Fruit fly (Drosophila melanogaster) whole organism, embryonic: Measurements from ENCODE around the gene CG3902.

Experiments
- Aef1 ChIP-seq: fragments of 200-800 bp; sonication (Bioruptor generic); IDR thresholded peaks from 3 replicates; pipeline ENCODE4 v1.3.6; 2022; ENCODE audit warnings: missing biosample characterization, missing genetic modification characterization
- Awh ChIP-seq: fragments of 200-800 bp; sonication (Bioruptor generic); IDR thresholded peaks from 2 replicates; pipeline ENCODE4, ENCODE4 v1.3.6; 2022; ENCODE audit warnings: missing biosample characterization, missing genetic modification characterization
- CG10959 ChIP-seq: fragments of 200-800 bp; sonication (Bioruptor generic); IDR thresholded peaks from 2 replicates; pipeline ENCODE4 v1.3.6; 2022; ENCODE audit warnings: missing biosample characterization, missing genetic modification characterization
- CG12236 ChIP-seq: fragments of 200-800 bp; sonication (Bioruptor generic); optimal IDR thresholded peaks from 2 replicates; lab custom pipeline; 2016; ENCODE audit warnings: missing biosample characterization, missing genetic modification characterization
- CG12391 ChIP-seq: fragments of 200-800 bp; sonication (Bioruptor generic); optimal IDR thresholded peaks from 3 replicates; lab custom pipeline; 2018; ENCODE audit warnings: missing biosample characterization, mild to moderate bottlenecking, missing genetic modification characterization, moderate library complexity
- CG12659 ChIP-seq: fragments of 200-800 bp; sonication (Bioruptor generic); optimal IDR thresholded peaks from 3 replicates; lab custom pipeline; 2017; ENCODE audit warnings: mild to moderate bottlenecking, missing biosample characterization, missing genetic modification reagents, missing genetic modification characterization
- CG13424 ChIP-seq: fragments of 200-800 bp; sonication (Bioruptor generic); optimal IDR thresholded peaks from 2 replicates; lab custom pipeline; 2019; ENCODE audit warnings: missing biosample characterization, mild to moderate bottlenecking, missing genetic modification characterization, moderate library complexity
- CG15011 ChIP-seq: fragments of 200-800 bp; sonication (Bioruptor generic); optimal IDR thresholded peaks from 3 replicates; lab custom pipeline; 2018; ENCODE audit warnings: missing biosample characterization, mild to moderate bottlenecking, missing genetic modification characterization
- CG15073 ChIP-seq: fragments of 200-800 bp; sonication (Bioruptor generic); optimal IDR thresholded peaks from 2 replicates; lab custom pipeline; 2016; ENCODE audit warnings: missing biosample characterization, missing genetic modification characterization
- CG17359 ChIP-seq: fragments of 200-800 bp; sonication (Bioruptor generic); optimal IDR thresholded peaks from 3 replicates; lab custom pipeline; 2018; ENCODE audit warnings: missing biosample characterization, mild to moderate bottlenecking, missing genetic modification characterization, moderate library complexity
- CG17361 ChIP-seq: fragments of 200-800 bp; sonication (Bioruptor generic); IDR thresholded peaks from 3 replicates; pipeline ENCODE4 v1.3.6; 2022; ENCODE audit warnings: missing biosample characterization, missing genetic modification characterization
- CG17912 ChIP-seq: fragments of 200-800 bp; sonication (Bioruptor generic); optimal IDR thresholded peaks from 2 replicates; lab custom pipeline; 2018; ENCODE audit warnings: missing biosample characterization, mild to moderate bottlenecking, missing genetic modification characterization
- CG18764 ChIP-seq: fragments of 200-800 bp; sonication (Bioruptor generic); optimal IDR thresholded peaks from 3 replicates; lab custom pipeline; 2016; ENCODE audit warnings: missing biosample characterization, missing genetic modification characterization
- CG2875 ChIP-seq: fragments of 200-800 bp; sonication (Bioruptor generic); optimal IDR thresholded peaks from 2 replicates; lab custom pipeline; 2017; ENCODE audit warnings: missing biosample characterization, mild to moderate bottlenecking, missing genetic modification characterization, missing genetic modification reagents
- CG30020 ChIP-seq: fragments of 200-800 bp; optimal IDR thresholded peaks from 2 replicates; lab custom pipeline; 2019; ENCODE audit warnings: missing biosample characterization, mild to moderate bottlenecking, missing genetic modification characterization, moderate library complexity
- CG4820 ChIP-seq: fragments of 200-800 bp; sonication (Bioruptor generic); optimal IDR thresholded peaks from 3 replicates; lab custom pipeline; 2016; ENCODE audit warnings: missing biosample characterization, missing genetic modification characterization
- CG7372 ChIP-seq: fragments of 200-800 bp; sonication (Bioruptor generic); IDR thresholded peaks from 2 replicates; pipeline ENCODE4 v1.3.6; 2022; ENCODE audit warnings: missing biosample characterization, missing genetic modification characterization
- CG7556 ChIP-seq: fragments of 200-800 bp; sonication (Bioruptor generic); optimal IDR thresholded peaks from 2 replicates; lab custom pipeline; 2017; ENCODE audit warnings: missing biosample characterization, mild to moderate bottlenecking, missing genetic modification characterization
- CG8089 ChIP-seq: fragments of 200-800 bp; sonication (Bioruptor generic); optimal IDR thresholded peaks from 3 replicates; lab custom pipeline; 2016; ENCODE audit warnings: missing biosample characterization, missing genetic modification characterization
- CTCF ChIP-seq: fragments of 200-800 bp; sonication (Bioruptor generic); optimal IDR thresholded peaks from 2 replicates; lab custom pipeline; 2017; ENCODE audit warnings: missing biosample characterization, mild to moderate bottlenecking, missing genetic modification characterization, moderate library complexity
- D19A ChIP-seq: fragments of 200-800 bp; optimal IDR thresholded peaks from 3 replicates; lab custom pipeline; 2019; ENCODE audit warnings: missing biosample characterization, mild to moderate bottlenecking, missing genetic modification characterization, moderate library complexity
- D19B ChIP-seq: fragments of 200-800 bp; sonication (Bioruptor generic); optimal IDR thresholded peaks from 2 replicates; lab custom pipeline; 2017; ENCODE audit warnings: missing biosample characterization, mild to moderate bottlenecking, missing genetic modification characterization
- E2f2 ChIP-seq: fragments of 200-800 bp; sonication (Bioruptor generic); IDR thresholded peaks from 2 replicates; pipeline ENCODE4 v1.3.6; 2022; ENCODE audit warnings: missing biosample characterization, missing genetic modification characterization
- Fer1 ChIP-seq: fragments of 200-800 bp; sonication (Bioruptor generic); optimal IDR thresholded peaks from 2 replicates; lab custom pipeline; 2017; ENCODE audit warnings: missing biosample characterization, mild to moderate bottlenecking, missing genetic modification characterization
- GATAe ChIP-seq: fragments of 200-800 bp; sonication (Bioruptor generic); conservative IDR thresholded peaks from 2 replicates; pipeline ENCODE4 v1.3.6; 2022; ENCODE audit warnings: missing biosample characterization, missing genetic modification characterization
- HLH54F ChIP-seq: fragments of 200-800 bp; sonication (Bioruptor generic); optimal IDR thresholded peaks from 3 replicates; lab custom pipeline; 2016; ENCODE audit warnings: missing biosample characterization, missing genetic modification characterization
- Lhr ChIP-seq: fragments of 200-800 bp; sonication (Bioruptor generic); optimal IDR thresholded peaks from 3 replicates; lab custom pipeline; 2017; ENCODE audit warnings: mild to moderate bottlenecking, missing biosample characterization, missing genetic modification reagents, missing genetic modification characterization
- MESR4 ChIP-seq: fragments of 200-800 bp; sonication (Bioruptor generic); optimal IDR thresholded peaks from 2 replicates; lab custom pipeline; 2018; ENCODE audit warnings: missing biosample characterization, mild to moderate bottlenecking, missing genetic modification characterization, moderate library complexity
- Med ChIP-seq: fragments of 200-800 bp; sonication (Bioruptor generic); peaks from one replicate; lab custom pipeline; 2016; ENCODE audit warnings: missing biosample characterization, missing genetic modification characterization, mild to moderate bottlenecking, inconsistent platforms, moderate library complexity
- NC2α ChIP-seq: fragments of 200-800 bp; sonication (Bioruptor generic); optimal IDR thresholded peaks from 2 replicates; lab custom pipeline; 2016; ENCODE audit warnings: missing biosample characterization, missing genetic modification characterization
- Nf-YB ChIP-seq: fragments of 200-800 bp; sonication (Bioruptor generic); optimal IDR thresholded peaks from 3 replicates; lab custom pipeline; 2019; ENCODE audit warnings: missing biosample characterization, mild to moderate bottlenecking, missing genetic modification characterization, moderate library complexity
- Nf-YC ChIP-seq: fragments of 200-800 bp; optimal IDR thresholded peaks from 3 replicates; lab custom pipeline; 2019; ENCODE audit warnings: missing biosample characterization, mild to moderate bottlenecking, missing genetic modification characterization, moderate library complexity
- Opbp ChIP-seq: fragments of 200-800 bp; sonication (Bioruptor generic); IDR thresholded peaks from 3 replicates; pipeline ENCODE4 v1.3.6; 2022; ENCODE audit warnings: missing biosample characterization, missing genetic modification characterization; ENCODE audit not compliant: partially characterized antibody
- Ssrp ChIP-seq: fragments of 200-800 bp; sonication (Bioruptor generic); optimal IDR thresholded peaks from 2 replicates; lab custom pipeline; 2018; ENCODE audit warnings: missing biosample characterization, mild to moderate bottlenecking, missing genetic modification characterization, moderate library complexity
- az2 ChIP-seq: fragments of 200-800 bp; sonication (Bioruptor generic); optimal IDR thresholded peaks from 3 replicates; lab custom pipeline; 2016; ENCODE audit warnings: missing biosample characterization, missing genetic modification characterization
- bab2 ChIP-seq: fragments of 200-800 bp; sonication (Bioruptor generic); optimal IDR thresholded peaks from 2 replicates; lab custom pipeline; 2016; ENCODE audit warnings: missing biosample characterization, missing genetic modification characterization
- chinmo ChIP-seq: fragments of 200-800 bp; sonication (Bioruptor generic); IDR thresholded peaks from 4 replicates; pipeline ENCODE4 v1.3.6; 2022; ENCODE audit warnings: missing biosample characterization, missing genetic modification characterization; ENCODE audit not compliant: partially characterized antibody
- grau ChIP-seq: fragments of 200-800 bp; optimal IDR thresholded peaks from 3 replicates; lab custom pipeline; 2019; ENCODE audit warnings: missing biosample characterization, mild to moderate bottlenecking, missing genetic modification characterization, moderate library complexity
- mam ChIP-seq: fragments of 200-800 bp; sonication (Bioruptor generic); optimal IDR thresholded peaks from 3 replicates; lab custom pipeline; 2016; ENCODE audit warnings: missing biosample characterization, missing genetic modification characterization
- nerfin-1 ChIP-seq: fragments of 200-800 bp; sonication (Bioruptor generic); optimal IDR thresholded peaks from 3 replicates; lab custom pipeline; 2019; ENCODE audit warnings: missing biosample characterization, mild to moderate bottlenecking, missing genetic modification characterization, moderate library complexity
- nom ChIP-seq: fragments of 200-800 bp; sonication (Bioruptor generic); optimal IDR thresholded peaks from 2 replicates; lab custom pipeline; 2017; ENCODE audit warnings: missing biosample characterization, missing genetic modification characterization, mild to moderate bottlenecking, moderate library complexity, missing genetic modification reagents
- pan ChIP-seq, 4 experiments: fragments of >200 bp in 3 of 4; fragments of 200-800 bp in 1 of 4; sonication (Bioruptor generic) in 1 of 4; optimal IDR thresholded peaks in 3 of 4; IDR thresholded peaks in 1 of 4; 2 replicates each; pipeline versions ENCODE4 v1.3.6 to Lab custom; 2017 to 2022; ENCODE audit warnings: missing biosample characterization in 2 of 4, missing genetic modification characterization in 2 of 4, mixed read lengths in 1 of 4
- pfk ChIP-seq: fragments of 200-800 bp; sonication (Bioruptor generic); optimal IDR thresholded peaks from 2 replicates; lab custom pipeline; 2018; ENCODE audit warnings: missing biosample characterization, mild to moderate bottlenecking, missing genetic modification characterization, moderate library complexity
- ranshi ChIP-seq: fragments of 200-800 bp; sonication (Bioruptor generic); IDR thresholded peaks from 2 replicates; pipeline ENCODE4 v1.3.6; 2022; ENCODE audit warnings: missing biosample characterization, missing genetic modification characterization
- row ChIP-seq: fragments of 200-800 bp; sonication (Bioruptor generic); IDR thresholded peaks from 3 replicates; pipeline ENCODE4 v1.3.6; 2022; ENCODE audit warnings: missing biosample characterization, missing genetic modification characterization
- schlank ChIP-seq: fragments of 200-800 bp; sonication (Bioruptor generic); optimal IDR thresholded peaks from 2 replicates; lab custom pipeline; 2018; ENCODE audit warnings: missing biosample characterization, mild to moderate bottlenecking, missing genetic modification characterization
- sd ChIP-seq: fragments of 200-800 bp; sonication (Bioruptor generic); optimal IDR thresholded peaks from 3 replicates; lab custom pipeline; 2018; ENCODE audit warnings: missing biosample characterization, mild to moderate bottlenecking, missing genetic modification characterization, moderate library complexity
- tio ChIP-seq: fragments of 200-800 bp; sonication (Bioruptor generic); optimal IDR thresholded peaks from 2 replicates; lab custom pipeline; 2017; ENCODE audit warnings: missing biosample characterization, missing genetic modification characterization, inconsistent platforms
- tna ChIP-seq: fragments of 200-800 bp; sonication (Bioruptor generic); IDR thresholded peaks from 2 replicates; pipeline ENCODE4 v1.3.6; 2022; ENCODE audit warnings: missing biosample characterization, missing genetic modification characterization; ENCODE audit not compliant: partially characterized antibody
- toy ChIP-seq: fragments of 200-800 bp; sonication (Bioruptor generic); IDR thresholded peaks from 2 replicates; pipeline ENCODE4 v1.3.6; 2022; ENCODE audit warnings: missing biosample characterization, missing genetic modification characterization
- zf30C ChIP-seq: fragments of 200-800 bp; sonication (Bioruptor generic); optimal IDR thresholded peaks from 3 replicates; lab custom pipeline; 2018; ENCODE audit warnings: missing biosample characterization, mild to moderate bottlenecking, missing genetic modification characterization

The CG3902 gene

DNA sequence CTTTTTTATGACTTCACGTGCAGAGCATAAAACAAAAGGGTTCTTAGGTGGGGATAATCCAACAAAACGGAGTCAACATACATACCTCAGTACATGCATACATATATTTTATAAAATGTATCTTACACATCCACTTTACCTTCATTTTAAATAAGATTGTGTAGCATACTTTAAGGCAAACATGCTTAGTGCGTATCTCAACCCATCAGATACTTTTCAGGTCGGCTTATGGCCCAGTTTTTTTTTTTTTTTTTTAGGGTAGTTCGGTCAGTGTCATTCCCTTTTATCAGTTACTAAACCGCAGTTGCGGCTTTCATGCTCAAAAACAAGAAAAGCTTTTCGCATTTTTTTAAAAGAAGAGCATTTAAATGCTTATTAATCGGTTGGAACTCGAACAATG lies 6.1 kb downstream of the CG3902 start, which contains the start of gene NijB:
Gene NijB (plus strand): TSS at position 398 of the 400 bp plus-strand sequence.
- TF ChIP-seq CG30020 (tag; lab: Kevin White, UChicago): no peak
- no peak for TF ChIP-seq Ssrp
- no peak for TF ChIP-seq ranshi (GFP tag; lab: Robert Waterston, UW)
- no peak for TF ChIP-seq CG15073
- no peak for TF ChIP-seq CG18764 (GFP tag; lab: Kevin White, UChicago)
- no peak for TF ChIP-seq toy (GFP tag; lab: Robert Waterston, UW)
- peak; percentile 11 for TF ChIP-seq CTCF (GFP tag; lab: Kevin White, UChicago)
- TF ChIP-seq tio (GFP tag; lab: Kevin White, UChicago): no peak
- TF ChIP-seq bab2 (GFP tag; lab: Kevin White, UChicago): no peak
- TF ChIP-seq pan (optimal IDR thresholded peaks at IDR 0.05; lab: Kevin White, UChicago): no peak
- TF ChIP-seq pan (GFP tag; optimal IDR thresholded peaks at IDR 0.05 in 1 of 2, IDR thresholded peaks at IDR 0.05 in 1 of 2): no peak
- peak; percentile 44 for TF ChIP-seq Med (GFP tag; lab: Kevin White, UChicago)
- no peak for TF ChIP-seq CG8089 (GFP tag; lab: Kevin White, UChicago)
- TF ChIP-seq zf30C: no peak
- peak; percentile 30 for TF ChIP-seq sd
- no peak for TF ChIP-seq nerfin-1 (tag; lab: Kevin White, UChicago)
- no peak for TF ChIP-seq CG15011
- no peak for TF ChIP-seq CG10959 (GFP tag; lab: Robert Waterston, UW)
- TF ChIP-seq Fer1 (GFP tag; lab: Kevin White, UChicago): no peak
- TF ChIP-seq schlank (tag; lab: Kevin White, UChicago): no peak
- no peak for TF ChIP-seq GATAe (GFP tag; lab: Robert Waterston, UW)
- peak; percentile 32 for TF ChIP-seq D19A
- peak; percentile 12; the same call in 1 of the 2 replicates for TF ChIP-seq E2f2 (GFP tag; lab: Robert Waterston, UW)
- TF ChIP-seq MESR4: no peak
- TF ChIP-seq mam (GFP tag; lab: Kevin White, UChicago): no peak
- TF ChIP-seq tna (GFP tag; lab: Robert Waterston, UW): no peak
- TF ChIP-seq nom (GFP tag; lab: Kevin White, UChicago): no peak
- 0 out of 4 replicates have a peak, but pooled peaks have one; percentile 30 for TF ChIP-seq chinmo
- no peak for TF ChIP-seq NC2α
- TF ChIP-seq CG17912 (GFP tag; lab: Kevin White, UChicago): no peak
- no peak for TF ChIP-seq CG7372 (GFP tag; lab: Robert Waterston, UW)
- peak; percentile 63 for TF ChIP-seq CG17359
- TF ChIP-seq az2: no peak
- TF ChIP-seq CG13424 (tag; lab: Kevin White, UChicago): no peak
- no peak for TF ChIP-seq HLH54F (GFP tag; lab: Kevin White, UChicago)
- no peak for TF ChIP-seq Nf-YC
- TF ChIP-seq grau (tag; lab: Kevin White, UChicago): no peak
- TF ChIP-seq CG2875 (GFP tag; lab: Kevin White, UChicago): no peak
- no peak for TF ChIP-seq Opbp (GFP tag; lab: Robert Waterston, UW)
- no peak for TF ChIP-seq CG12236 (GFP tag; lab: Kevin White, UChicago)
- no peak for TF ChIP-seq CG17361 (GFP tag; lab: Robert Waterston, UW)
- no peak for TF ChIP-seq Nf-YB (GFP tag; lab: Kevin White, UChicago)
- no peak for TF ChIP-seq CG12391 (tag; lab: Kevin White, UChicago)
- no peak for TF ChIP-seq D19B
- no peak for TF ChIP-seq CG4820 (GFP tag; lab: Kevin White, UChicago)
- TF ChIP-seq Awh: no peak
- TF ChIP-seq row (GFP tag; lab: Robert Waterston, UW): no peak
- peak; percentile 23 for TF ChIP-seq Lhr (GFP tag; lab: Kevin White, UChicago)
- no peak for TF ChIP-seq Aef1 (GFP tag; lab: Robert Waterston, UW)
- no peak for TF ChIP-seq pfk
- TF ChIP-seq CG7556: no peak
- TF ChIP-seq CG12659 (GFP tag; lab: Kevin White, UChicago): no peak
